Fruit fly (Drosophila melanogaster) whole organism, embryonic: ENCODE results near the gene Gs1l.

Experiments used
- Asciz ChIP-seq: fragments of 200-800 bp; sonication (Bioruptor generic); optimal IDR thresholded peaks from 2 replicates; lab custom pipeline; 2017; ENCODE audit warnings: missing biosample characterization, mild to moderate bottlenecking, missing genetic modification characterization, missing genetic modification reagents
- CG10462 ChIP-seq: fragments of 200-800 bp; sonication (Bioruptor generic); optimal IDR thresholded peaks from 2 replicates; lab custom pipeline; 2016; ENCODE audit warnings: missing biosample characterization, missing genetic modification characterization
- CG11695 ChIP-seq: fragments of 200-800 bp; sonication (Bioruptor generic); IDR thresholded peaks from 3 replicates; pipeline ENCODE4 v1.3.6; 2022; ENCODE audit warnings: missing biosample characterization, missing genetic modification characterization
- CG12769 ChIP-seq: fragments of 200-800 bp; sonication (Bioruptor generic); optimal IDR thresholded peaks from 2 replicates; lab custom pipeline; 2019; ENCODE audit warnings: missing biosample characterization, mild to moderate bottlenecking, missing genetic modification characterization, moderate library complexity
- CG14860 ChIP-seq: fragments of 200-800 bp; sonication (Bioruptor generic); IDR thresholded peaks from 3 replicates; pipeline ENCODE4 v1.3.6; 2022; ENCODE audit warnings: missing biosample characterization, missing genetic modification characterization; ENCODE audit not compliant: partially characterized antibody
- CG1603 ChIP-seq: fragments of 200-800 bp; sonication (Bioruptor generic); optimal IDR thresholded peaks from 2 replicates; lab custom pipeline; 2019; ENCODE audit warnings: missing biosample characterization, mild to moderate bottlenecking, missing genetic modification characterization, moderate library complexity
- CG16779 ChIP-seq: fragments of 200-800 bp; sonication (Bioruptor generic); IDR thresholded peaks from 2 replicates; pipeline ENCODE4 v1.3.6; 2022; ENCODE audit warnings: missing biosample characterization, missing genetic modification characterization
- CG1832 ChIP-seq: fragments of 200-800 bp; sonication (Bioruptor generic); optimal IDR thresholded peaks from 2 replicates; lab custom pipeline; 2017; ENCODE audit warnings: missing biosample characterization, mild to moderate bottlenecking, missing genetic modification characterization, inconsistent platforms
- CG2116 ChIP-seq: fragments of 200-800 bp; sonication (Bioruptor generic); optimal IDR thresholded peaks from 3 replicates; lab custom pipeline; 2018; ENCODE audit warnings: missing biosample characterization, mild to moderate bottlenecking, missing genetic modification characterization
- CG31224 ChIP-seq: fragments of 200-800 bp; sonication (Bioruptor generic); IDR thresholded peaks from 2 replicates; pipeline ENCODE4 v1.3.6; 2022; ENCODE audit warnings: missing biosample characterization, missing genetic modification characterization
- CG3847 ChIP-seq: fragments of 200-800 bp; sonication (Bioruptor generic); IDR thresholded peaks from 2 replicates; pipeline ENCODE4 v1.3.6; 2022; ENCODE audit warnings: missing biosample characterization, missing genetic modification characterization
- CG3995 ChIP-seq: fragments of 200-800 bp; sonication (Bioruptor generic); optimal IDR thresholded peaks from 3 replicates; lab custom pipeline; 2016; ENCODE audit warnings: missing biosample characterization, missing genetic modification characterization
- CG4404 ChIP-seq: fragments of 200-800 bp; sonication (Bioruptor generic); IDR thresholded peaks from 2 replicates; pipeline ENCODE4 v1.3.6; 2022; ENCODE audit warnings: missing biosample characterization, missing genetic modification characterization
- CG4707 ChIP-seq: fragments of 200-800 bp; sonication (Bioruptor generic); optimal IDR thresholded peaks from 2 replicates; lab custom pipeline; 2018; ENCODE audit warnings: missing biosample characterization, mild to moderate bottlenecking, missing genetic modification characterization, moderate library complexity
- CG8089 ChIP-seq: fragments of 200-800 bp; sonication (Bioruptor generic); optimal IDR thresholded peaks from 3 replicates; lab custom pipeline; 2016; ENCODE audit warnings: missing biosample characterization, missing genetic modification characterization
- CG8388 ChIP-seq: fragments of 200-800 bp; sonication (Bioruptor generic); optimal IDR thresholded peaks from 2 replicates; lab custom pipeline; 2019; ENCODE audit warnings: missing biosample characterization, mild to moderate bottlenecking, missing genetic modification characterization, moderate library complexity
- D19A ChIP-seq: fragments of 200-800 bp; optimal IDR thresholded peaks from 3 replicates; lab custom pipeline; 2019; ENCODE audit warnings: missing biosample characterization, mild to moderate bottlenecking, missing genetic modification characterization, moderate library complexity
- Dip2 ChIP-seq: fragments of 200-800 bp; sonication (Bioruptor generic); IDR thresholded peaks from 2 replicates; pipeline ENCODE4 v1.3.6; 2022; ENCODE audit warnings: missing biosample characterization, missing genetic modification characterization
- Ets97D ChIP-seq: fragments of 200-800 bp; sonication (Bioruptor generic); optimal IDR thresholded peaks from 3 replicates; lab custom pipeline; 2016; ENCODE audit warnings: missing biosample characterization, missing genetic modification characterization
- Fer1 ChIP-seq: fragments of 200-800 bp; sonication (Bioruptor generic); optimal IDR thresholded peaks from 2 replicates; lab custom pipeline; 2017; ENCODE audit warnings: missing biosample characterization, mild to moderate bottlenecking, missing genetic modification characterization
- HHEX ChIP-seq: fragments of 200-800 bp; sonication (Bioruptor generic); optimal IDR thresholded peaks from 3 replicates; lab custom pipeline; 2017; ENCODE audit warnings: missing biosample characterization, mild to moderate bottlenecking, missing genetic modification characterization, missing genetic modification reagents
- Hr78 ChIP-seq, 2 experiments: fragments of 200-800 bp in 1 of 2; fragments of >200 bp in 1 of 2; sonication (Bioruptor generic) in 1 of 2; optimal IDR thresholded peaks; 2 replicates each; lab custom pipeline; 2017 to 2019; ENCODE audit warnings: missing biosample characterization in 2 of 2, missing genetic modification characterization in 2 of 2, mild to moderate bottlenecking in 1 of 2, moderate library complexity in 1 of 2
- Kr ChIP-seq: fragments of 200-800 bp; sonication (Bioruptor generic); optimal IDR thresholded peaks from 2 replicates; lab custom pipeline; 2017; ENCODE audit warnings: missing biosample characterization, mild to moderate bottlenecking, missing genetic modification characterization
- Lim3 ChIP-seq: fragments of 200-800 bp; sonication (Bioruptor generic); IDR thresholded peaks from 2 replicates; pipeline ENCODE4 v1.3.6; 2022; ENCODE audit warnings: missing biosample characterization, missing genetic modification characterization
- Max ChIP-seq: fragments of 200-800 bp; sonication (Bioruptor generic); optimal IDR thresholded peaks from 2 replicates; lab custom pipeline; 2016; ENCODE audit warnings: missing biosample characterization, mild to moderate bottlenecking, missing genetic modification characterization
- Poxn ChIP-seq: fragments of 200-800 bp; sonication (Bioruptor generic); IDR thresholded peaks from 2 replicates; pipeline ENCODE4 v1.3.6; 2022; ENCODE audit warnings: missing biosample characterization, missing genetic modification characterization
- Scr ChIP-seq: fragments of 200-800 bp; sonication (Bioruptor generic); IDR thresholded peaks from 2 replicates; pipeline ENCODE4 v1.3.6; 2022; ENCODE audit warnings: missing biosample characterization, missing genetic modification characterization; ENCODE audit not compliant: partially characterized antibody
- Sin3A ChIP-seq: fragments of >200 bp; optimal IDR thresholded peaks from 2 replicates; lab custom pipeline; 2018
- Six4 ChIP-seq: fragments of 200-800 bp; sonication (Bioruptor generic); optimal IDR thresholded peaks from 2 replicates; lab custom pipeline; 2016; ENCODE audit warnings: missing biosample characterization, missing genetic modification characterization
- Xbp1 ChIP-seq: fragments of 200-800 bp; sonication (Bioruptor generic); optimal IDR thresholded peaks from 3 replicates; lab custom pipeline; 2016; ENCODE audit warnings: missing biosample characterization, mild to moderate bottlenecking, missing genetic modification characterization
- al ChIP-seq: fragments of 200-800 bp; sonication (Bioruptor generic); IDR thresholded peaks from 2 replicates; pipeline ENCODE4 v1.3.6; 2022; ENCODE audit warnings: missing biosample characterization, missing genetic modification characterization
- amos ChIP-seq: fragments of 200-800 bp; sonication (Bioruptor generic); IDR thresholded peaks from 2 replicates; pipeline ENCODE4 v1.3.6; 2022; ENCODE audit warnings: missing biosample characterization, missing genetic modification characterization; ENCODE audit not compliant: partially characterized antibody
- ase ChIP-seq: fragments of 200-800 bp; sonication (Bioruptor generic); IDR thresholded peaks from 3 replicates; pipeline ENCODE4 v1.3.6; 2022; ENCODE audit warnings: missing biosample characterization, missing genetic modification characterization
- cg ChIP-seq: fragments of 200-800 bp; sonication (Bioruptor generic); optimal IDR thresholded peaks from 3 replicates; lab custom pipeline; 2019; ENCODE audit warnings: missing biosample characterization, mild to moderate bottlenecking, missing genetic modification characterization, moderate library complexity
- ci ChIP-seq: fragments of 200-800 bp; sonication (Bioruptor generic); IDR thresholded peaks from 3 replicates; pipeline ENCODE4 v1.3.6; 2022; ENCODE audit warnings: missing biosample characterization, missing genetic modification characterization
- dan ChIP-seq: fragments of 200-800 bp; sonication (Bioruptor generic); IDR thresholded peaks from 2 replicates; pipeline ENCODE4 v1.3.6; 2022; ENCODE audit warnings: missing biosample characterization, missing genetic modification characterization
- dysf ChIP-seq: fragments of 200-800 bp; sonication (Bioruptor generic); IDR thresholded peaks from 3 replicates; pipeline ENCODE4 v1.3.6; 2022; ENCODE audit warnings: missing biosample characterization, missing genetic modification characterization
- exex ChIP-seq: fragments of 200-800 bp; sonication (Bioruptor generic); optimal IDR thresholded peaks from 4 replicates; lab custom pipeline; 2018; ENCODE audit warnings: missing biosample characterization, mild to moderate bottlenecking, missing genetic modification characterization, moderate library complexity
- fd64A ChIP-seq: fragments of 200-800 bp; sonication (Bioruptor generic); optimal IDR thresholded peaks from 3 replicates; lab custom pipeline; 2018; ENCODE audit warnings: missing biosample characterization, mild to moderate bottlenecking, missing genetic modification characterization
- ham ChIP-seq: fragments of 200-800 bp; sonication (Bioruptor generic); IDR thresholded peaks from 2 replicates; pipeline ENCODE4 v1.3.6; 2022; ENCODE audit warnings: missing biosample characterization, missing genetic modification characterization
- jing ChIP-seq: fragments of 200-800 bp; sonication (Bioruptor generic); optimal IDR thresholded peaks from 2 replicates; lab custom pipeline; 2018; ENCODE audit warnings: missing biosample characterization, mild to moderate bottlenecking, missing genetic modification characterization
- kah ChIP-seq: fragments of 200-800 bp; sonication (Bioruptor generic); optimal IDR thresholded peaks from 2 replicates; lab custom pipeline; 2018; ENCODE audit warnings: missing biosample characterization, mild to moderate bottlenecking, missing genetic modification characterization
- kay ChIP-seq: fragments of 200-800 bp; sonication (Bioruptor generic); optimal IDR thresholded peaks from 2 replicates; lab custom pipeline; 2016; ENCODE audit warnings: missing biosample characterization, missing genetic modification characterization
- knrl ChIP-seq: fragments of 200-800 bp; sonication (Bioruptor generic); IDR thresholded peaks from 3 replicates; pipeline ENCODE4 v1.3.6; 2022; ENCODE audit warnings: missing biosample characterization, missing genetic modification characterization; ENCODE audit not compliant: partially characterized antibody
- nmo ChIP-seq: fragments of 200-800 bp; sonication (Bioruptor generic); optimal IDR thresholded peaks from 2 replicates; lab custom pipeline; 2018; ENCODE audit warnings: missing biosample characterization, mild to moderate bottlenecking, missing genetic modification characterization, moderate library complexity
- pan ChIP-seq, 4 experiments: fragments of >200 bp in 3 of 4; fragments of 200-800 bp in 1 of 4; sonication (Bioruptor generic) in 1 of 4; optimal IDR thresholded peaks in 3 of 4; IDR thresholded peaks in 1 of 4; 2 replicates each; pipeline versions ENCODE4 v1.3.6 to Lab custom; 2017 to 2022; ENCODE audit warnings: missing biosample characterization in 2 of 4, missing genetic modification characterization in 2 of 4, mixed read lengths in 1 of 4
- pb ChIP-seq: fragments of 200-800 bp; sonication (Bioruptor generic); optimal IDR thresholded peaks from 3 replicates; lab custom pipeline; 2016; ENCODE audit warnings: missing biosample characterization, missing genetic modification characterization
- scrt ChIP-seq: fragments of 200-800 bp; sonication (Bioruptor generic); optimal IDR thresholded peaks from 2 replicates; lab custom pipeline; 2018; ENCODE audit warnings: missing biosample characterization, mild to moderate bottlenecking, missing genetic modification characterization, moderate library complexity
- so ChIP-seq: fragments of 200-800 bp; sonication (Bioruptor generic); IDR thresholded peaks from 3 replicates; pipeline ENCODE4 v1.3.6; 2022; ENCODE audit warnings: missing biosample characterization, missing genetic modification characterization
- trem ChIP-seq: fragments of 200-800 bp; optimal IDR thresholded peaks from 3 replicates; lab custom pipeline; 2019; ENCODE audit warnings: missing biosample characterization, mild to moderate bottlenecking, missing genetic modification characterization, moderate library complexity

Gs1l gene

DNA sequence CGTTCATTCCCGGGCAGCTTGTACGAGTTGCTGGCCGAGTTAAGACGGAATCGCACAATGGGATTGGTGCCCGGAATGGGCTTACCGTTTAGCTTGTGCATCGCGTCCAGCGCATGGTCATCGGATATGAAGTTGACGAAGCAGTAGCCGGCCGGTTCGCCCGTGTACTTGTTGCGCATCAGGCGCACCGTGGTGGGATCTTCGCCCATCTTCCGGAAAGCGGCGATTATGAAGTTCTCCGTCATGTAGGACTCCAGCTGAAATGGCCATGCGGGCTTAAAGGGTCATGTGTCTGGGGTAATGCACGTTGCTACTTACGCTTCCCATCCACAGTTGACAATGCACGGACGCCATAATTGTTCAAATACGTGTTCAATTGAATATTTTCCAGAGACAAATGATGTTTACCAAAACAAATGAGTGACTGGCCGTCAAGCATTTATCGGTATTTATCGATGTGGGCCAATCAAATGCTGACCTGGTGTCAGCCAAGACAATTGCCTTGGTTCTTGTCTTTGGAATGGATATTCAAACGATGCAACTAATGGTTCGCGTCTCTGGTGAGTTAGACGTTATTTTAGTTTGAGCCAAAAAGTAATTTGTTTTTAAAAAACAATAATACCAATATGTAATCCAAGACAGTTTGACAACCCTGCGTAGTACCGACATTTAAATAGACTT, 2.5 kb downstream of the Gs1l start, which contains the start of the genes Secp43 and ND-B8 (continued):
- TF ChIP-seq Xbp1 (GFP tag; lab: Kevin White, UChicago) (peak; percentile 0), CG3995 (no peak), cg (GFP tag; lab: Kevin White, UChicago) (no peak), exex (peak; percentile 16), CG31224 (no peak), Ets97D (peak; percentile 81), CG1832 (GFP tag; lab: Kevin White, UChicago) (no peak), kay (GFP tag; lab: Kevin White, UChicago) (no peak), Lim3 (GFP tag; lab: Robert Waterston, UW) (no peak), CG4404 (GFP tag; lab: Robert Waterston, UW) (no peak), al (GFP tag; lab: Robert Waterston, UW) (no peak), Six4 (GFP tag; lab: Kevin White, UChicago) (no peak), CG4707 (GFP tag; lab: Kevin White, UChicago) (no peak), pan (optimal IDR thresholded peaks at IDR 0.05; lab: Kevin White, UChicago) (no peak), pan (GFP tag; optimal IDR thresholded peaks at IDR 0.05 in 1 of 2, IDR thresholded peaks at IDR 0.05 in 1 of 2) (no peak), Kr (GFP tag; lab: Kevin White, UChicago) (no peak), trem (tag; lab: Kevin White, UChicago) (peak; percentile 75), Max (GFP tag; lab: Kevin White, UChicago) (no peak), Asciz (GFP tag; lab: Kevin White, UChicago) (no peak), CG11695 (GFP tag; lab: Robert Waterston, UW) (no peak), CG14860 (GFP tag; lab: Robert Waterston, UW) (peak; percentile 65), Fer1 (peak; percentile 15), jing (GFP tag; lab: Kevin White, UChicago) (no peak), knrl (peak; percentile 74), so (no peak), scrt (GFP tag; lab: Kevin White, UChicago) (peak; percentile 91), CG2116 (GFP tag; lab: Kevin White, UChicago) (peak; percentile 98), Scr (peak; percentile 74), D19A (tag; lab: Kevin White, UChicago) (peak; percentile 18), dysf (no peak), Poxn (GFP tag; lab: Robert Waterston, UW) (no peak), fd64A (GFP tag; lab: Kevin White, UChicago) (no peak), amos (GFP tag; lab: Robert Waterston, UW) (peak; percentile 80), pb (GFP tag; lab: Kevin White, UChicago) (no peak), CG1603 (peak; percentile 94), dan (GFP tag; lab: Robert Waterston, UW) (no peak), CG10462 (no peak), Sin3A (peak; percentile 64), Hr78 (GFP tag; optimal IDR thresholded peaks at IDR 0.05; lab: Kevin White, UChicago) (no peak), kah (no peak), ase (no peak), ci (GFP tag; lab: Robert Waterston, UW) (no peak), HHEX (GFP tag; lab: Kevin White, UChicago) (no peak), CG3847 (GFP tag; lab: Robert Waterston, UW) (peak; percentile 33; the same call in 1 of the 2 replicates), CG12769 (no peak), CG16779 (GFP tag; lab: Robert Waterston, UW) (no peak), nmo (GFP tag; lab: Kevin White, UChicago) (peak; percentile 37), CG8089 (GFP tag; lab: Kevin White, UChicago) (no peak), ham (no peak), Dip2 (no peak), CG8388 (GFP tag; lab: Kevin White, UChicago) (no peak)
